Worm (Caenorhabditis elegans) whole organism, late embryonic: ENCODE measurements around the gene F20C5.11.
"Not testable (repeated sequence)": the region's sequence is repeated elsewhere in the genome, so short reads cannot be mapped to it uniquely, and the experiment has no call there.

Experiments used
- C08G9.2 ChIP-seq: sonication (generic microtip); optimal IDR thresholded peaks from 2 replicates; lab custom pipeline; 2016; ENCODE audit warnings: mild to moderate bottlenecking, missing genetic modification characterization, moderate library complexity, missing compliant biosample characterization
- K02D7.2 ChIP-seq: sonication (generic microtip); optimal IDR thresholded peaks from 2 replicates; lab custom pipeline; 2017; ENCODE audit warnings: mild to moderate bottlenecking, missing genetic modification characterization, missing compliant biosample characterization
- K09A11.1 ChIP-seq: sonication (generic microtip); optimal IDR thresholded peaks from 2 replicates; lab custom pipeline; 2017; ENCODE audit warnings: antibody characterized with exemption, mild to moderate bottlenecking, missing genetic modification characterization, missing compliant biosample characterization; ENCODE audit not compliant: insufficient read depth
- ama-1 ChIP-seq: fragments of 150-350 bp; optimal IDR thresholded peaks from 2 replicates; lab custom pipeline; 2014
- ceh-14 ChIP-seq: sonication (generic microtip); optimal IDR thresholded peaks from 2 replicates; lab custom pipeline; 2016; ENCODE audit warnings: missing genotype, missing genetic modification characterization, missing compliant biosample characterization
- ceh-2 ChIP-seq: sonication (generic microtip); optimal IDR thresholded peaks from 2 replicates; lab custom pipeline; 2016; ENCODE audit warnings: missing genotype, missing genetic modification characterization, missing compliant biosample characterization
- ceh-22 ChIP-seq: sonication (generic microtip); optimal IDR thresholded peaks from 2 replicates; lab custom pipeline; 2017; ENCODE audit warnings: missing biosample characterization, missing genetic modification characterization
- ceh-30 ChIP-seq: fragments of 150-350 bp; optimal IDR thresholded peaks from 2 replicates; lab custom pipeline; 2014; ENCODE audit warnings: missing biosample characterization, missing genetic modification characterization
- ceh-31 ChIP-seq: sonication (generic microtip); optimal IDR thresholded peaks from 2 replicates; lab custom pipeline; 2016; ENCODE audit warnings: missing genetic modification characterization, missing compliant biosample characterization
- ceh-45 ChIP-seq: fragments of 200-800 bp; sonication (Bioruptor generic); IDR thresholded peaks from 2 replicates; pipeline ENCODE4 v1.3.6; 2022; ENCODE audit warnings: missing genetic modification reagents, missing genetic modification characterization, missing compliant biosample characterization
- ceh-48 ChIP-seq: sonication (generic microtip); optimal IDR thresholded peaks from 2 replicates; lab custom pipeline; 2016; ENCODE audit warnings: missing genetic modification characterization, inconsistent platforms, missing compliant biosample characterization
- ceh-6 ChIP-seq: fragments of 200-800 bp; sonication (Bioruptor generic); optimal IDR thresholded peaks from 2 replicates; lab custom pipeline; 2018; ENCODE audit warnings: mild to moderate bottlenecking, missing genetic modification characterization, missing compliant biosample characterization
- che-1 ChIP-seq: sonication (generic microtip); optimal IDR thresholded peaks from 2 replicates; lab custom pipeline; 2016; ENCODE audit warnings: mild to moderate bottlenecking, missing genetic modification characterization, missing compliant biosample characterization
- dmd-4 ChIP-seq: sonication (generic microtip); optimal IDR thresholded peaks from 2 replicates; lab custom pipeline; 2016; ENCODE audit warnings: borderline replicate concordance, missing genetic modification characterization, missing compliant biosample characterization
- elt-4 ChIP-seq: sonication (generic microtip); optimal IDR thresholded peaks from 2 replicates; lab custom pipeline; 2016; ENCODE audit warnings: missing genetic modification characterization, missing compliant biosample characterization
- gmeb-2 ChIP-seq: sonication (generic microtip); optimal IDR thresholded peaks from 2 replicates; lab custom pipeline; 2016; ENCODE audit warnings: missing genetic modification characterization, inconsistent platforms, missing compliant biosample characterization
- hlh-13 ChIP-seq: fragments of 200-800 bp; sonication (Bioruptor generic); optimal IDR thresholded peaks from 2 replicates; lab custom pipeline; 2018; ENCODE audit warnings: mild to moderate bottlenecking, missing genetic modification characterization, missing compliant biosample characterization
- hlh-15 ChIP-seq: sonication (generic microtip); optimal IDR thresholded peaks from 2 replicates; lab custom pipeline; 2016; ENCODE audit warnings: missing genetic modification characterization, missing compliant biosample characterization
- hlh-30 ChIP-seq: sonication (generic microtip); optimal IDR thresholded peaks from 2 replicates; lab custom pipeline; 2017; ENCODE audit warnings: antibody characterized with exemption, missing genetic modification characterization, missing compliant biosample characterization; ENCODE audit not compliant: insufficient read depth
- mec-3 ChIP-seq: sonication (generic microtip); optimal IDR thresholded peaks from 2 replicates; lab custom pipeline; 2016; ENCODE audit warnings: borderline replicate concordance, missing genetic modification characterization, missing compliant biosample characterization
- nfya-1 ChIP-seq: sonication (generic microtip); optimal IDR thresholded peaks from 2 replicates; lab custom pipeline; 2017; ENCODE audit warnings: missing genetic modification characterization, mild to moderate bottlenecking, missing compliant biosample characterization, antibody characterized with exemption, moderate library complexity
- nhr-11 ChIP-seq: fragments of 150-350 bp; optimal IDR thresholded peaks from 2 replicates; lab custom pipeline; 2014; ENCODE audit warnings: missing biosample characterization, missing genetic modification characterization
- nhr-232 ChIP-seq: sonication (generic microtip); optimal IDR thresholded peaks from 2 replicates; lab custom pipeline; 2016; ENCODE audit warnings: missing genetic modification characterization, missing compliant biosample characterization
- npax-4 ChIP-seq: sonication (generic microtip); optimal IDR thresholded peaks from 2 replicates; lab custom pipeline; 2016; ENCODE audit warnings: missing genetic modification characterization, missing compliant biosample characterization
- pha-4 ChIP-seq: fragments of 150-350 bp; optimal IDR thresholded peaks from 2 replicates; lab custom pipeline; 2018; ENCODE audit warnings: missing biosample characterization, missing genetic modification reagents, missing genetic modification characterization
- rnt-1 ChIP-seq: sonication (generic microtip); optimal IDR thresholded peaks from 2 replicates; lab custom pipeline; 2016; ENCODE audit warnings: missing genetic modification characterization, missing compliant biosample characterization
- sox-2 ChIP-seq: fragments of 200-800 bp; sonication (Bioruptor generic); IDR thresholded peaks from 2 replicates; pipeline ENCODE4 v1.3.6; 2022; ENCODE audit warnings: missing genetic modification reagents, missing genetic modification characterization, missing compliant biosample characterization
- sox-4 ChIP-seq: sonication (generic microtip); optimal IDR thresholded peaks from 2 replicates; lab custom pipeline; 2017; ENCODE audit warnings: mild to moderate bottlenecking, missing genetic modification characterization, inconsistent platforms, missing compliant biosample characterization
- tbx-7 ChIP-seq: sonication (generic microtip); optimal IDR thresholded peaks from 2 replicates; lab custom pipeline; 2016; ENCODE audit warnings: missing genotype, missing genetic modification characterization, missing compliant biosample characterization
- unc-3 ChIP-seq, 2 experiments: fragments of 200-800 bp in 1 of 2; sonication (Bioruptor generic) in 1 of 2; sonication (generic microtip) in 1 of 2; conservative IDR thresholded peaks in 1 of 2; optimal IDR thresholded peaks in 1 of 2; 2 replicates each; pipeline versions ENCODE4 v1.3.6 to Lab custom; 2016 to 2022; ENCODE audit warnings: missing compliant biosample characterization in 2 of 2, missing genetic modification characterization in 2 of 2, missing genetic modification reagents in 1 of 2
- unc-55 ChIP-seq: sonication (generic microtip); optimal IDR thresholded peaks from 2 replicates; lab custom pipeline; 2017; ENCODE audit warnings: missing biosample characterization, missing genetic modification reagents, missing genetic modification characterization
- zip-5 ChIP-seq: sonication (generic microtip); optimal IDR thresholded peaks from 2 replicates; lab custom pipeline; 2016; ENCODE audit warnings: missing genetic modification characterization, missing compliant biosample characterization

Gene F20C5.11

ce11 chrIV:8725345-8725744 lies 36.5 kb downstream of the F20C5.11 start, which contains the start of gene pgm-3:
Gene pgm-3, plus strand, starts transcription at chrIV:8725722.
- no peak for TF ChIP-seq hlh-15 (tag; lab: Kevin White, UChicago)
- TF ChIP-seq ceh-30: no peak
- TF ChIP-seq tbx-7 (tag; lab: Kevin White, UChicago): no peak
- TF ChIP-seq ceh-45 (GFP tag; lab: Robert Waterston, UW): no peak
- no peak for TF ChIP-seq ceh-6 (GFP tag; lab: Kevin White, UChicago)
- TF ChIP-seq nhr-232 (tag; lab: Kevin White, UChicago): no peak
- no peak for TF ChIP-seq K02D7.2 (tag; lab: Kevin White, UChicago)
- TF ChIP-seq unc-55 (GFP tag; lab: Kevin White, UChicago): no peak
- no peak for TF ChIP-seq elt-4 (tag; lab: Kevin White, UChicago)
- no peak for TF ChIP-seq ceh-2 (tag; lab: Kevin White, UChicago)
- no peak for TF ChIP-seq ceh-31 (tag; lab: Kevin White, UChicago)

- TF ChIP-seq che-1 (tag; lab: Kevin White, UChicago): no peak
- no peak for TF ChIP-seq gmeb-2 (tag; lab: Kevin White, UChicago)
- TF ChIP-seq ceh-22 (tag; lab: Kevin White, UChicago): no peak
- TF ChIP-seq K02D7.2 (tag; lab: Kevin White, UChicago): no peak
- no peak for TF ChIP-seq K09A11.1 (tag; lab: Kevin White, UChicago)
- TF ChIP-seq hlh-30: no peak
- TF ChIP-seq zip-5 (tag; lab: Kevin White, UChicago): no peak
- no peak for TF ChIP-seq mec-3 (tag; lab: Kevin White, UChicago)
- no peak for TF ChIP-seq C08G9.2
- no peak for TF ChIP-seq pha-4
- TF ChIP-seq ceh-48 (tag; lab: Kevin White, UChicago): no peak
Measured at ce11 chrIV:8724907-8725306, 36.9 kb downstream of the F20C5.11 start.

ce11 chrIV:8723720-8724119 lies 38.1 kb downstream of the F20C5.11 start, which contains the start of gene F21D5.9:
Gene F21D5.9, plus strand, starts transcription at chrIV:8724020.
- no peak for TF ChIP-seq rnt-1 (tag; lab: Kevin White, UChicago)
- TF ChIP-seq nfya-1 (tag; lab: Kevin White, UChicago): no peak
- TF ChIP-seq hlh-15 (tag; lab: Kevin White, UChicago): no peak
- no peak for TF ChIP-seq hlh-13

ce11 chrIV:8722801-8723200 lies 39.0 kb downstream of the F20C5.11 start:
- no peak for TF ChIP-seq dmd-4 (tag; lab: Kevin White, UChicago)
- TF ChIP-seq sox-2 (GFP tag; lab: Robert Waterston, UW): no peak

ce11 chrIV:8718153-8718552 lies 43.6 kb downstream of the F20C5.11 start, which contains the start of gene H23L24.1:
Gene H23L24.1, plus strand, starts transcription at chrIV:8718453.
- TF ChIP-seq nhr-11 (no peak), ceh-48 (tag; lab: Kevin White, UChicago) (no peak), npax-4 (tag; lab: Kevin White, UChicago) (no peak), ama-1 (no peak)

ce11 chrIV:8715032-8715431 lies 46.8 kb downstream of the F20C5.11 start, which contains the start of the genes parg-2 and ipla-5:
Gene parg-2, minus strand, starts transcription at chrIV:8715132.
Gene ipla-5, plus strand, starts transcription at chrIV:8715247.
- TF ChIP-seq unc-3 (GFP tag; conservative IDR thresholded peaks at IDR 0.05; lab: Robert Waterston, UW); unc-3 (tag; optimal IDR thresholded peaks at IDR 0.05; lab: Kevin White, UChicago); ceh-14 (tag; lab: Kevin White, UChicago); sox-4 (tag; lab: Kevin White, UChicago): not testable (repeated sequence)
